Fruit fly (Drosophila melanogaster): ENCODE data around the gene ND-15.

The ND-15 gene

dm6 chr2L:165253-165890, 50.8 kb downstream of the ND-15 start:
- no peak for TF ChIP-seq ERR (GFP tag; optimal IDR thresholded peaks at IDR 0.05)
- TF ChIP-seq CG10321 (GFP tag; IDR thresholded peaks at IDR 0.05), result no peak
- TF ChIP-seq sqz (GFP tag; optimal IDR thresholded peaks at IDR 0.05), result no peak
- no peak for TF ChIP-seq CG4730 (GFP tag; IDR thresholded peaks at IDR 0.05)
- no peak for TF ChIP-seq CG5180 (GFP tag; optimal IDR thresholded peaks at IDR 0.05)
- no peak for TF ChIP-seq CG16813 (GFP tag; IDR thresholded peaks at IDR 0.05; ENCODE audit: partially characterized antibody)
- no peak for TF ChIP-seq aop (GFP tag; IDR thresholded peaks at IDR 0.05)
- TF ChIP-seq CG8290 (GFP tag; optimal IDR thresholded peaks at IDR 0.05), result no peak
- TF ChIP-seq CG8290 (tag; optimal IDR thresholded peaks at IDR 0.05), result peak in 1 of 2 experiments; percentile 7
- TF ChIP-seq Camta (GFP tag; optimal IDR thresholded peaks at IDR 0.05), result no peak
- no peak for TF ChIP-seq klu (GFP tag; IDR thresholded peaks at IDR 0.05)
- TF ChIP-seq Sox102F (GFP tag; optimal IDR thresholded peaks at IDR 0.05), result no peak
- no peak for TF ChIP-seq CG31365 (tag; optimal IDR thresholded peaks at IDR 0.05)
- peak; percentile 99 for TF ChIP-seq CG3407 (GFP tag; optimal IDR thresholded peaks at IDR 0.05)
- TF ChIP-seq Adf1 (GFP tag; IDR thresholded peaks at IDR 0.05), result no peak
- no peak for TF ChIP-seq H15 (GFP tag; IDR thresholded peaks at IDR 0.05)
- TF ChIP-seq CG10274 (GFP tag; optimal IDR thresholded peaks at IDR 0.05), result no peak
- no peak for TF ChIP-seq Dp (GFP tag; optimal IDR thresholded peaks at IDR 0.05)
- TF ChIP-seq lbe (GFP tag; optimal IDR thresholded peaks at IDR 0.05), result no peak
- TF ChIP-seq onecut (GFP tag; IDR thresholded peaks at IDR 0.05), result peak; percentile 87
- no peak for TF ChIP-seq CG9817 (tag; optimal IDR thresholded peaks at IDR 0.05)
- TF ChIP-seq en (GFP tag; optimal IDR thresholded peaks at IDR 0.05), result no peak
- TF ChIP-seq CG2116 (GFP tag; optimal IDR thresholded peaks at IDR 0.05), result no peak
- TF ChIP-seq Pdp1 (GFP tag; optimal IDR thresholded peaks at IDR 0.05), result peak in 1 of 2 experiments; percentile 35
- no peak for TF ChIP-seq CG8281 (tag; optimal IDR thresholded peaks at IDR 0.05)
- TF ChIP-seq CG7357 (GFP tag; IDR thresholded peaks at IDR 0.05), result no peak
- TF ChIP-seq CG31388 (GFP tag; optimal IDR thresholded peaks at IDR 0.05), result no peak
- TF ChIP-seq CG16815 (GFP tag; optimal IDR thresholded peaks at IDR 0.05), result no peak
- TF ChIP-seq CG4282 (GFP tag; optimal IDR thresholded peaks at IDR 0.05), result no peak
- no peak for TF ChIP-seq cato (GFP tag; optimal IDR thresholded peaks at IDR 0.05; ENCODE audit: borderline replicate concordance)
- TF ChIP-seq Doc3 (GFP tag; IDR thresholded peaks at IDR 0.05; ENCODE audit: partially characterized antibody), result no peak
- no peak for TF ChIP-seq CG18011 (GFP tag; optimal IDR thresholded peaks at IDR 0.05)
- TF ChIP-seq cad (GFP tag; optimal IDR thresholded peaks at IDR 0.05), result peak; percentile 30
- TF ChIP-seq Meics (GFP tag; optimal IDR thresholded peaks at IDR 0.05), result peak; percentile 15
- TF ChIP-seq BtbVII (GFP tag; optimal IDR thresholded peaks at IDR 0.05), result no peak
- no peak for TF ChIP-seq chn (GFP tag; optimal IDR thresholded peaks at IDR 0.05)
- TF ChIP-seq pfk (GFP tag; optimal IDR thresholded peaks at IDR 0.05), result no peak
- TF ChIP-seq Med (GFP tag), result peak; percentile 63
- no peak for TF ChIP-seq CG6175 (GFP tag; IDR thresholded peaks at IDR 0.05)
- no peak for TF ChIP-seq CG6254 (GFP tag; optimal IDR thresholded peaks at IDR 0.05)
- peak; percentile 31 for TF ChIP-seq ash1 (GFP tag; optimal IDR thresholded peaks at IDR 0.05)
- no peak for TF ChIP-seq CG10209 (GFP tag; optimal IDR thresholded peaks at IDR 0.05)
- TF ChIP-seq Ptx1 (GFP tag; IDR thresholded peaks at IDR 0.05), result no peak
- TF ChIP-seq CG14014 (GFP tag; IDR thresholded peaks at IDR 0.05), result no peak
- no peak for TF ChIP-seq CG15514 (GFP tag; optimal IDR thresholded peaks at IDR 0.05)
- TF ChIP-seq CG4617 (GFP tag; optimal IDR thresholded peaks at IDR 0.05; ENCODE audit: borderline replicate concordance), result no peak
- TF ChIP-seq da (GFP tag; optimal IDR thresholded peaks at IDR 0.05), result no peak
- TF ChIP-seq CG2199 (GFP tag; IDR thresholded peaks at IDR 0.05), result no peak
- no peak for TF ChIP-seq CG13894 (tag; optimal IDR thresholded peaks at IDR 0.05)
- no peak for TF ChIP-seq MBD-R2 (GFP tag; IDR thresholded peaks at IDR 0.05)
- no peak for TF ChIP-seq CG3726 (GFP tag; IDR thresholded peaks at IDR 0.05)
